Worm (Caenorhabditis elegans) whole organism, L4/young adult: ENCODE results near the gene fcho-1.

ENCODE experiments used
- W03F9.2 ChIP-seq: fragments of 150-350 bp; optimal IDR thresholded peaks from 2 replicates; lab custom pipeline; 2014; ENCODE audit warnings: missing biosample characterization, missing genetic modification characterization
- dao-5 ChIP-seq: sonication (generic microtip); optimal IDR thresholded peaks from 2 replicates; lab custom pipeline; 2016; ENCODE audit warnings: missing genotype, missing genetic modification characterization, moderate library complexity, missing compliant biosample characterization
- him-1 ChIP-seq: sonication (generic microtip); optimal IDR thresholded peaks from 2 replicates; lab custom pipeline; 2016; ENCODE audit warnings: missing genotype, missing genetic modification reagents, missing genetic modification characterization, missing compliant biosample characterization

The fcho-1 gene

ce11 chrII:1306036-1306435, 4.3 kb upstream of the fcho-1 start, which contains the start of gene emc-2:
TSS of gene emc-2 (minus strand) at chrII:1306136.
- TF ChIP-seq W03F9.2 (no peak), dao-5 (tag; lab: Kevin White, UChicago) (no peak), him-1 (tag; lab: Kevin White, UChicago) (no peak)

ce11 chrII:1306550-1306949, 3.8 kb upstream of the fcho-1 start:
- TF ChIP-seq dao-5 (tag; lab: Kevin White, UChicago): no peak
- no peak for TF ChIP-seq him-1 (tag; lab: Kevin White, UChicago)
- TF ChIP-seq W03F9.2: peak; percentile 34

- TF ChIP-seq dao-5 (tag; lab: Kevin White, UChicago) (no peak), him-1 (tag; lab: Kevin White, UChicago) (no peak), W03F9.2 (no peak)
Measured at ce11 chrII:1315245-1315644, 4.9 kb downstream of the fcho-1 start.

- peak; percentile 10 for TF ChIP-seq dao-5 (tag; lab: Kevin White, UChicago)
- TF ChIP-seq him-1 (tag; lab: Kevin White, UChicago): peak; percentile 72
- TF ChIP-seq W03F9.2: peak; percentile 94
Measured at ce11 chrII:1320412-1320811, 10.1 kb downstream of the fcho-1 start.

- TF ChIP-seq W03F9.2 (no peak), him-1 (tag; lab: Kevin White, UChicago) (no peak), dao-5 (tag; lab: Kevin White, UChicago) (no peak)
Measured at ce11 chrII:1320987-1321807, 10.9 kb downstream of the fcho-1 start, which contains the start of gene vig-1. TSS of gene vig-1 (plus strand) at chrII:1321037.

- TF ChIP-seq him-1 (tag; lab: Kevin White, UChicago) (no peak), W03F9.2 (no peak), dao-5 (tag; lab: Kevin White, UChicago) (no peak)
Measured at ce11 chrII:1322283-1323173, 12.2 kb downstream of the fcho-1 start.

ce11 chrII:1323190-1323651, 12.9 kb downstream of the fcho-1 start:
- TF ChIP-seq dao-5 (tag; lab: Kevin White, UChicago) (no peak), W03F9.2 (no peak), him-1 (tag; lab: Kevin White, UChicago) (peak; percentile 72)

ce11 chrII:1324017-1324416, 13.7 kb downstream of the fcho-1 start:
- TF ChIP-seq W03F9.2 (no peak), dao-5 (tag; lab: Kevin White, UChicago) (no peak), him-1 (tag; lab: Kevin White, UChicago) (no peak)

ce11 chrII:1325604-1326003, 15.3 kb downstream of the fcho-1 start:
- TF ChIP-seq him-1 (tag; lab: Kevin White, UChicago): no peak
- TF ChIP-seq W03F9.2: no peak
- no peak for TF ChIP-seq dao-5 (tag; lab: Kevin White, UChicago)

ce11 chrII:1326689-1327088, 16.4 kb downstream of the fcho-1 start, which contains the start of gene jip-1:
TSS of gene jip-1 (plus strand) at chrII:1326989.
- TF ChIP-seq him-1 (tag; lab: Kevin White, UChicago) (no peak), dao-5 (tag; lab: Kevin White, UChicago) (no peak), W03F9.2 (no peak)

- no peak for TF ChIP-seq him-1 (tag; lab: Kevin White, UChicago)
- no peak for TF ChIP-seq dao-5 (tag; lab: Kevin White, UChicago)
Measured at ce11 chrII:1329887-1330286, 19.6 kb downstream of the fcho-1 start.

ce11 chrII:1338196-1338595, 27.9 kb downstream of the fcho-1 start:
- TF ChIP-seq dao-5 (tag; lab: Kevin White, UChicago): no peak
- no peak for TF ChIP-seq W03F9.2
- peak; percentile 19 for TF ChIP-seq him-1 (tag; lab: Kevin White, UChicago)

- no peak for TF ChIP-seq W03F9.2
- no peak for TF ChIP-seq dao-5 (tag; lab: Kevin White, UChicago)
- no peak for TF ChIP-seq him-1 (tag; lab: Kevin White, UChicago)
Measured at ce11 chrII:1340049-1340448, 29.7 kb downstream of the fcho-1 start.

ce11 chrII:1341416-1341815, 31.1 kb downstream of the fcho-1 start:
- TF ChIP-seq him-1 (tag; lab: Kevin White, UChicago) (peak; percentile 15), W03F9.2 (no peak), dao-5 (tag; lab: Kevin White, UChicago) (no peak)
